Worm (Caenorhabditis elegans) whole organism, L1 larva: ENCODE results near the gene bus-4.
A peak's percentile ranks its signal among the peaks of the same experiment; 100 is the strongest.

Experiments used
- Y116A8C.19 ChIP-seq: sonication (generic microtip); optimal IDR thresholded peaks from 2 replicates; lab custom pipeline; 2016; ENCODE audit warnings: missing compliant biosample characterization, missing genetic modification characterization, borderline replicate concordance
- aha-1 ChIP-seq: fragments of 150-350 bp; optimal IDR thresholded peaks from 2 replicates; lab custom pipeline; 2014; ENCODE audit warnings: missing biosample characterization, missing genetic modification characterization
- alr-1 ChIP-seq: fragments of 200-800 bp; sonication (Bioruptor generic); optimal IDR thresholded peaks from 2 replicates; lab custom pipeline; 2018; ENCODE audit warnings: borderline replicate concordance, mild to moderate bottlenecking, missing genetic modification characterization, missing compliant biosample characterization
- ceh-82 ChIP-seq, 3 experiments: fragments of 150-350 bp in 1 of 3; sonication (generic microtip) in 2 of 3; optimal IDR thresholded peaks; 2 replicates each; lab custom pipeline; 2014 to 2017; ENCODE audit warnings: missing biosample characterization in 3 of 3, missing genetic modification characterization in 3 of 3
- ceh-90 ChIP-seq: sonication (generic microtip); optimal IDR thresholded peaks from 2 replicates; lab custom pipeline; 2016; ENCODE audit warnings: missing genetic modification characterization, missing compliant biosample characterization
- dpl-1 ChIP-seq, 3 experiments: fragments of 150-350 bp in 2 of 3; sonication (generic microtip) in 1 of 3; optimal IDR thresholded peaks; 2 replicates each; lab custom pipeline; 2014 to 2017; ENCODE audit warnings: missing biosample characterization in 3 of 3, missing genetic modification characterization in 3 of 3, missing genetic modification reagents in 3 of 3
- efl-1 ChIP-seq, 4 experiments: fragments of 150-350 bp; optimal IDR thresholded peaks in 3 of 4; peaks in 1 of 4; 1 replicate in 1 of 4; 2 replicates in 3 of 4; lab custom pipeline; 2014; ENCODE audit warnings: missing biosample characterization in 2 of 4, missing genetic modification characterization in 2 of 4, missing genetic modification reagents in 2 of 4
- egl-27 ChIP-seq, 2 experiments: fragments of 150-350 bp in 1 of 2; sonication (generic microtip); optimal IDR thresholded peaks; 3 replicates each; lab custom pipeline; 2017 to 2018; ENCODE audit warnings: missing biosample characterization in 2 of 2, missing genetic modification characterization in 2 of 2, missing genetic modification reagents in 2 of 2
- ets-5 ChIP-seq: fragments of 200-800 bp; sonication (Bioruptor generic); IDR thresholded peaks from 2 replicates; pipeline ENCODE4 v1.3.6; 2022; ENCODE audit warnings: missing genetic modification characterization, missing compliant biosample characterization
- fkh-4 ChIP-seq: sonication (generic microtip); optimal IDR thresholded peaks from 2 replicates; lab custom pipeline; 2016; ENCODE audit warnings: missing compliant biosample characterization, missing genetic modification characterization, borderline replicate concordance
- fkh-8 ChIP-seq: sonication (generic microtip); optimal IDR thresholded peaks from 2 replicates; lab custom pipeline; 2016; ENCODE audit warnings: mild to moderate bottlenecking, missing genetic modification characterization, missing compliant biosample characterization
- hlh-4 ChIP-seq: sonication (generic microtip); optimal IDR thresholded peaks from 2 replicates; lab custom pipeline; 2016; ENCODE audit warnings: mild to moderate bottlenecking, missing genetic modification characterization, missing compliant biosample characterization
- hpl-2 ChIP-seq: fragments of 150-350 bp; optimal IDR thresholded peaks from 2 replicates; lab custom pipeline; 2014; ENCODE audit warnings: missing biosample characterization, missing genetic modification reagents, missing genetic modification characterization
- irx-1 ChIP-seq: sonication (generic microtip); optimal IDR thresholded peaks from 2 replicates; lab custom pipeline; 2016; ENCODE audit warnings: missing genetic modification characterization, missing compliant biosample characterization
- isw-1 ChIP-seq: fragments of 200-800 bp; sonication (Bioruptor generic); IDR thresholded peaks from 2 replicates; pipeline ENCODE4 v1.3.6; 2022; ENCODE audit warnings: missing genetic modification characterization, missing compliant biosample characterization
- lsy-2 ChIP-seq, 2 experiments: fragments of 150-350 bp; optimal IDR thresholded peaks; 2 replicates each; lab custom pipeline; 2014; ENCODE audit warnings: missing biosample characterization in 2 of 2, missing genetic modification characterization in 2 of 2
- mef-2 ChIP-seq: fragments of 150-350 bp; optimal IDR thresholded peaks from 2 replicates; lab custom pipeline; 2014; ENCODE audit warnings: missing biosample characterization, missing genetic modification characterization
- mep-1 ChIP-seq: fragments of 150-350 bp; optimal IDR thresholded peaks from 2 replicates; lab custom pipeline; 2014; ENCODE audit warnings: missing biosample characterization, missing genetic modification characterization
- nhr-11 ChIP-seq: fragments of 150-350 bp; optimal IDR thresholded peaks from 2 replicates; lab custom pipeline; 2014; ENCODE audit warnings: missing biosample characterization, missing genetic modification characterization
- nhr-19 ChIP-seq: fragments of 200-800 bp; sonication (Bioruptor generic); conservative IDR thresholded peaks from 2 replicates; pipeline ENCODE4 v1.3.6; 2022; ENCODE audit warnings: missing genetic modification characterization, missing compliant biosample characterization
- nhr-20 ChIP-seq: sonication (generic microtip); optimal IDR thresholded peaks from 2 replicates; lab custom pipeline; 2016; ENCODE audit warnings: mild to moderate bottlenecking, missing genetic modification characterization, missing compliant biosample characterization
- nhr-237 ChIP-seq: fragments of 150-350 bp; optimal IDR thresholded peaks from 2 replicates; lab custom pipeline; 2014; ENCODE audit warnings: missing biosample characterization, missing genetic modification characterization
- nhr-47 ChIP-seq: sonication (generic microtip); optimal IDR thresholded peaks from 2 replicates; lab custom pipeline; 2016; ENCODE audit warnings: mild to moderate bottlenecking, missing genetic modification characterization, moderate library complexity, missing compliant biosample characterization
- nhr-71 ChIP-seq: sonication (generic microtip); optimal IDR thresholded peaks from 2 replicates; lab custom pipeline; 2016; ENCODE audit warnings: mild to moderate bottlenecking, missing genetic modification characterization, moderate library complexity, missing compliant biosample characterization
- nhr-76 ChIP-seq: sonication (generic microtip); optimal IDR thresholded peaks from 2 replicates; lab custom pipeline; 2017; ENCODE audit warnings: missing biosample characterization, missing genetic modification characterization
- nhr-77 ChIP-seq: fragments of 150-350 bp; optimal IDR thresholded peaks from 2 replicates; lab custom pipeline; 2014; ENCODE audit warnings: missing biosample characterization, missing genetic modification characterization
- nhr-90 ChIP-seq: sonication (generic microtip); optimal IDR thresholded peaks from 2 replicates; lab custom pipeline; 2016; ENCODE audit warnings: mild to moderate bottlenecking, missing genetic modification characterization, missing compliant biosample characterization; ENCODE audit not compliant: poor library complexity
- pag-3 ChIP-seq: sonication (generic microtip); optimal IDR thresholded peaks from 2 replicates; lab custom pipeline; 2017; ENCODE audit warnings: missing genetic modification characterization, mild to moderate bottlenecking, missing compliant biosample characterization, antibody characterized with exemption, borderline replicate concordance; ENCODE audit not compliant: insufficient read depth
- pax-3 ChIP-seq: fragments of 200-800 bp; sonication (Bioruptor generic); optimal IDR thresholded peaks from 2 replicates; lab custom pipeline; 2018; ENCODE audit warnings: mild to moderate bottlenecking, missing genetic modification characterization, moderate library complexity, missing compliant biosample characterization
- pqm-1 ChIP-seq: sonication (generic microtip); optimal IDR thresholded peaks from 3 replicates; lab custom pipeline; 2017; ENCODE audit warnings: missing biosample characterization, missing genetic modification characterization
- rnt-1 ChIP-seq: sonication (generic microtip); optimal IDR thresholded peaks from 2 replicates; lab custom pipeline; 2016; ENCODE audit warnings: mild to moderate bottlenecking, missing genetic modification characterization, moderate library complexity, missing compliant biosample characterization
- skn-1 ChIP-seq: fragments of 150-350 bp; optimal IDR thresholded peaks from 2 replicates; lab custom pipeline; 2014; ENCODE audit warnings: missing biosample characterization, missing genetic modification characterization
- sox-4 ChIP-seq: sonication (generic microtip); optimal IDR thresholded peaks from 2 replicates; lab custom pipeline; 2016; ENCODE audit warnings: missing genetic modification characterization, missing compliant biosample characterization
- sptf-1 ChIP-seq: fragments of 150-350 bp; optimal IDR thresholded peaks from 2 replicates; lab custom pipeline; 2014; ENCODE audit warnings: missing biosample characterization, missing genetic modification characterization
- sup-37 ChIP-seq: fragments of 200-800 bp; sonication (Bioruptor generic); optimal IDR thresholded peaks from 2 replicates; lab custom pipeline; 2018; ENCODE audit warnings: mild to moderate bottlenecking, missing genetic modification characterization, missing compliant biosample characterization
- swsn-7 ChIP-seq: sonication (generic microtip); optimal IDR thresholded peaks from 2 replicates; lab custom pipeline; 2016; ENCODE audit warnings: missing genetic modification characterization, missing compliant biosample characterization
- unc-130 ChIP-seq: fragments of 150-350 bp; optimal IDR thresholded peaks from 2 replicates; lab custom pipeline; 2017; ENCODE audit warnings: missing biosample characterization, missing genetic modification characterization, inconsistent platforms
- unc-98 ChIP-seq: fragments of 200-800 bp; sonication (Bioruptor generic); IDR thresholded peaks from 2 replicates; pipeline ENCODE4 v1.3.6; 2022; ENCODE audit warnings: missing genetic modification characterization, missing compliant biosample characterization
- xbp-1 ChIP-seq: sonication (generic microtip); optimal IDR thresholded peaks from 2 replicates; lab custom pipeline; 2016; ENCODE audit warnings: missing genetic modification characterization, missing compliant biosample characterization
- zip-4 ChIP-seq: fragments of 200-800 bp; sonication (Bioruptor generic); optimal IDR thresholded peaks from 2 replicates; lab custom pipeline; 2018; ENCODE audit warnings: mild to moderate bottlenecking, missing genetic modification characterization, moderate library complexity, missing compliant biosample characterization
- ztf-4 ChIP-seq: fragments of 150-350 bp; optimal IDR thresholded peaks from 2 replicates; lab custom pipeline; 2014; ENCODE audit warnings: missing biosample characterization, missing genetic modification characterization

The bus-4 gene

DNA sequence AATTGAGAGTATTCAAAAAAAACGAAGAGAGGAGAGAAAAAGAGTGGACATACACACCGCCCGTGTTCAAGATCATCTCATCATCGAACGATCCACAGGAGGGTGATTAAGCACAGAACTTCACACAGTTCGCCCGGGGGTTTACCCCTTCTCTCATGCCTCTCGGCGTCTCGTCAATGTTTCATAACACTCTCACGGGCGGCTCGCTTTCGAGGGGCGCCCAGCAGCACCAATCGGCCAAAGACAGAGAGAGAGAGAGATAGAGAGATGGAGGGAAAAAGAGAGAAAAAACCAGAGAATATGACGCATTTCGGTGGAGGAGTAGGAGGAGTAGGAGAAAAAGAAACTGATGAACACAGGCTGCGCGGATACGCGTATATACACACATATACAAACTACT, 17.1 kb downstream of the bus-4 start (continued):
- TF ChIP-seq swsn-7 (tag; lab: Kevin White, UChicago) (peak; percentile 56), nhr-20 (tag; lab: Kevin White, UChicago) (peak; percentile 76), pax-3 (tag; lab: Kevin White, UChicago) (no peak), alr-1 (tag; lab: Kevin White, UChicago) (no peak), xbp-1 (peak; percentile 48), nhr-76 (tag; lab: Kevin White, UChicago) (no peak), nhr-19 (GFP tag; lab: Robert Waterston, UW) (peak; percentile 54), ztf-4 (tag; lab: Kevin White, UChicago) (no peak), pqm-1 (tag; lab: Kevin White, UChicago) (no peak), zip-4 (peak; percentile 12), egl-27 (tag; optimal IDR thresholded peaks at IDR 0.05; lab: Kevin White, UChicago) (no peak), Y116A8C.19 (no peak), lsy-2 (tag; optimal IDR thresholded peaks at IDR 0.05; lab: Kevin White, UChicago) (peak; percentile 42 to 72), nhr-237 (tag; lab: Kevin White, UChicago) (peak; percentile 29), hlh-4 (tag; lab: Kevin White, UChicago) (no peak), nhr-77 (tag; lab: Kevin White, UChicago) (peak; percentile 57), aha-1 (tag; lab: Kevin White, UChicago) (no peak), rnt-1 (peak; percentile 81), nhr-11 (tag; lab: Kevin White, UChicago) (no peak), dpl-1 (GFP tag; optimal IDR thresholded peaks at IDR 0.05; lab: Kevin White, UChicago) (peak; percentile 14 to 41 (median 39)), nhr-90 (tag; lab: Kevin White, UChicago) (peak; percentile 34), mep-1 (tag; lab: Kevin White, UChicago) (peak; percentile 56), unc-130 (tag; lab: Kevin White, UChicago) (peak; percentile 31), pag-3 (tag; lab: Kevin White, UChicago) (no peak), ceh-82 (tag; optimal IDR thresholded peaks at IDR 0.05; lab: Kevin White, UChicago) (peak; percentile 33 to 54 (median 37)), fkh-4 (tag; lab: Kevin White, UChicago) (no peak), skn-1 (tag; lab: Kevin White, UChicago) (peak; percentile 83)
- TF ChIP-seq, all 84 proteins: peak for 31

- TF ChIP-seq fkh-8 (tag; lab: Kevin White, UChicago) (no peak), unc-130 (tag; lab: Kevin White, UChicago) (no peak), zip-4 (no peak), irx-1 (tag; lab: Kevin White, UChicago) (no peak), sox-4 (tag; lab: Kevin White, UChicago) (no peak), sptf-1 (tag; lab: Kevin White, UChicago) (no peak), ceh-90 (tag; lab: Kevin White, UChicago) (no peak), sup-37 (no peak), nhr-71 (no peak), nhr-47 (tag; lab: Kevin White, UChicago) (no peak), mef-2 (tag; lab: Kevin White, UChicago) (no peak), unc-98 (no peak), pax-3 (tag; lab: Kevin White, UChicago) (no peak), isw-1 (GFP tag; lab: Robert Waterston, UW) (no peak)
These were observed 17.9 kb downstream of the bus-4 start for ce11 chrIV:4705922-4706321.

DNA sequence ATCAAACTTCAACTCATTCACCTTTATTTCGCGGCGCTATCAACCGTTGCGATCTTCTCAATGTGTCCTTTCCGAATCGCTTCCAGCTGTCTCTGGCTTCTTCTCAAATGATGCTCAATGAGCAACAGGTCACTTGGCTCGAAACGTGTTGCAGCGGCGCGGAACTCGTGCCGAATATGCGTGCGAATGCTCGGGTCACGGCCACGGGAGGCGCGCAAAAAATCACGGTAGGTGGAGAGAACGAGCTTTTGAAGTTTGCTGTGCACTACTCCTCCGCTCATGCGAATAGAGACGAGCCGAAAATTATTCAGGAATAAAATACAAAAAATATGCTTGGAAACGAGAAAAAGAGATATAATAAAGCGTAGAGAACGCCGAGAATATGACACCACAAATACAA, 22.4 kb downstream of the bus-4 start, which contains the start of gene cif-1:
TSS of gene cif-1 (minus strand) at position 297 of the 400 bp plus-strand sequence.
- no peak for TF ChIP-seq sox-4 (tag; lab: Kevin White, UChicago)
- TF ChIP-seq efl-1 (optimal IDR thresholded peaks at IDR 0.05; lab: Kevin White, UChicago), result no peak
- peak in 1 of 2 experiments; percentile 67 for TF ChIP-seq efl-1 (GFP tag; optimal IDR thresholded peaks at IDR 0.05 in 1 of 2; lab: Kevin White, UChicago)
- no peak for TF ChIP-seq ets-5 (GFP tag; lab: Robert Waterston, UW)
- TF ChIP-seq hpl-2 (GFP tag; lab: Kevin White, UChicago), result no peak
